In the genomic region with DNA sequence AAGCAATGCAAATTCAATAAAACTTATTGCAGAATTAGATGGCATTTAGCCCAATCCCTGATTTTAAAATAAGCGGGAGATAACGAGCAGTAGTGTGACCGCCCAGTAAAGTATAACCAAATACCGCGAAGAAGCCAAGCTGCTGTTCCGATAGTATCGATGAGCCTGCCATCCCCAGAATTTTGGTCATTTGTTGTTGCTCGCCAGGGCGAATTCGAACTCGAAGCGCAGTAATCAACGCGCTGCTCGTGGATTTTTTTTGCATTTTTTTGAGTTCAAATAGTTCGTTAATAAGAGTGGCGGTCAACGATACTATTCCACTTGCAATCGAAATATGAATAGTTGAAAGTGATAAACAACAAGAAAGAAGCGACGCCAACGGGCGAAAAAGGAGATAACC, we compare ENCODE assay signal across 5 fruit fly cellular contexts.
TF ChIP-seq lines count a peak whose summit lies in the region.

TSS of gene baz (plus strand) at position 188 of the 400 bp plus-strand sequence.

- TF ChIP-seq CTCF in whole organism, embryonic (GFP tag; optimal IDR thresholded peaks at IDR 0.05; lab: Kevin White, UChicago), result peak; percentile 51

TF ChIP-seq in whole organism, adult, 20 proteins besides CTCF, POLR2A, EP300 and RAD21:
- TF ChIP-seq cic (GFP tag; optimal IDR thresholded peaks at IDR 0.05; lab: Kevin White, UChicago) (no peak), pad (GFP tag; optimal IDR thresholded peaks at IDR 0.05; lab: Kevin White, UChicago) (no peak), Mnt (GFP tag; optimal IDR thresholded peaks at IDR 0.05; lab: Kevin White, UChicago) (peak; percentile 19), CG7101 (tag; optimal IDR thresholded peaks at IDR 0.05; lab: Kevin White, UChicago) (peak; percentile 35), bab1 (GFP tag; optimal IDR thresholded peaks at IDR 0.05; lab: Kevin White, UChicago) (peak; percentile 43)

TF ChIP-seq in whole organism, embryonic, 481 proteins besides CTCF, POLR2A, EP300 and RAD21 (continues in another document):
- TF ChIP-seq CG12391 (tag; optimal IDR thresholded peaks at IDR 0.05; lab: Kevin White, UChicago) (peak; percentile 15), amos (GFP tag; IDR thresholded peaks at IDR 0.05; lab: Robert Waterston, UW; ENCODE audit: partially characterized antibody) (peak; percentile 95), CG18476 (GFP tag; optimal IDR thresholded peaks at IDR 0.05; lab: Kevin White, UChicago) (no peak), CG6791 (GFP tag; IDR thresholded peaks at IDR 0.05; lab: Robert Waterston, UW; ENCODE audit: partially characterized antibody) (peak; percentile 93), Xrp1 (GFP tag; IDR thresholded peaks at IDR 0.05; lab: Robert Waterston, UW) (no peak), CrebB (tag; optimal IDR thresholded peaks at IDR 0.05; lab: Kevin White, UChicago) (peak; percentile 37), CG8765 (GFP tag; IDR thresholded peaks at IDR 0.05; lab: Robert Waterston, UW) (0 out of 2 replicates have a peak, but pooled peaks have one; percentile 6), CG14860 (GFP tag; IDR thresholded peaks at IDR 0.05; lab: Robert Waterston, UW; ENCODE audit: partially characterized antibody) (peak; percentile 73), ase (GFP tag; IDR thresholded peaks at IDR 0.05; lab: Robert Waterston, UW) (no peak), sna (GFP tag; IDR thresholded peaks at IDR 0.05; lab: Robert Waterston, UW; ENCODE audit: partially characterized antibody) (peak; percentile 61), sqz (GFP tag; optimal IDR thresholded peaks at IDR 0.05; lab: Kevin White, UChicago) (peak; percentile 61), E2f2 (GFP tag; IDR thresholded peaks at IDR 0.05; lab: Robert Waterston, UW) (peak; percentile 95), prd (optimal IDR thresholded peaks at IDR 0.05; lab: Kevin White, UChicago) (no peak), prd (GFP tag; IDR thresholded peaks at IDR 0.05; lab: Robert Waterston, UW) (0 out of 3 replicates have a peak, but pooled peaks have one; percentile 13), CG3847 (GFP tag; IDR thresholded peaks at IDR 0.05; lab: Robert Waterston, UW) (peak; percentile 42), CG2120 (GFP tag; optimal IDR thresholded peaks at IDR 0.05; lab: Kevin White, UChicago) (peak; percentile 3), dmrt11E (tag; optimal IDR thresholded peaks at IDR 0.05; lab: Kevin White, UChicago) (no peak), CG33213 (GFP tag; optimal IDR thresholded peaks at IDR 0.05; lab: Kevin White, UChicago) (peak; percentile 27), Ets97D (GFP tag; optimal IDR thresholded peaks at IDR 0.05; lab: Kevin White, UChicago) (peak; percentile 68)

TF ChIP-seq in whole organism, prepupa, 60 proteins besides CTCF, POLR2A, EP300 and RAD21 (continues in another document):
- TF ChIP-seq CG11902 (GFP tag; optimal IDR thresholded peaks at IDR 0.05; lab: Kevin White, UChicago) (no peak), topi (GFP tag; optimal IDR thresholded peaks at IDR 0.05; lab: Kevin White, UChicago) (no peak), fd85E (GFP tag; optimal IDR thresholded peaks at IDR 0.05; lab: Kevin White, UChicago) (no peak), CG15336 (GFP tag; IDR thresholded peaks at IDR 0.05; lab: Robert Waterston, UW) (no peak), dac (GFP tag; optimal IDR thresholded peaks at IDR 0.05; lab: Kevin White, UChicago) (no peak), CG6163 (GFP tag; IDR thresholded peaks at IDR 0.05; lab: Robert Waterston, UW) (peak; percentile 46; the same call in 1 of the 3 replicates), CG6808 (GFP tag; optimal IDR thresholded peaks at IDR 0.05; lab: Kevin White, UChicago) (peak; percentile 2), CG9139 (GFP tag; optimal IDR thresholded peaks at IDR 0.05; lab: Kevin White, UChicago) (no peak), CG6276 (GFP tag; optimal IDR thresholded peaks at IDR 0.05; lab: Kevin White, UChicago) (no peak), CG31627 (GFP tag; optimal IDR thresholded peaks at IDR 0.05; lab: Kevin White, UChicago) (no peak), dsx (GFP tag; optimal IDR thresholded peaks at IDR 0.05; lab: Kevin White, UChicago; ENCODE audit: poor library complexity, severe bottlenecking) (no peak), Sox102F (GFP tag; optimal IDR thresholded peaks at IDR 0.05; lab: Kevin White, UChicago) (no peak), CG11294 (GFP tag; IDR thresholded peaks at IDR 0.05; lab: Robert Waterston, UW) (no peak), CG8119 (GFP tag; IDR thresholded peaks at IDR 0.05; lab: Robert Waterston, UW) (no peak), fd59A (GFP tag; optimal IDR thresholded peaks at IDR 0.05; lab: Kevin White, UChicago) (no peak), Sox14 (GFP tag; optimal IDR thresholded peaks at IDR 0.05; lab: Kevin White, UChicago) (peak; percentile 7), CG7368 (GFP tag; optimal IDR thresholded peaks at IDR 0.05; lab: Kevin White, UChicago) (no peak), Eip75B (GFP tag; optimal IDR thresholded peaks at IDR 0.05; lab: Kevin White, UChicago) (no peak), CG3032 (tag; optimal IDR thresholded peaks at IDR 0.05; lab: Kevin White, UChicago) (peak; percentile 2), ss (GFP tag; optimal IDR thresholded peaks at IDR 0.05; lab: Kevin White, UChicago) (peak in 1 of 2 experiments; percentile 30), eg (GFP tag; IDR thresholded peaks at IDR 0.05; lab: Robert Waterston, UW) (no peak; the same call in 2 of the 3 replicates)

TF ChIP-seq in whole organism, pupa, 21 proteins besides CTCF, POLR2A, EP300 and RAD21:
- TF ChIP-seq Snoo (tag; optimal IDR thresholded peaks at IDR 0.05; lab: Kevin White, UChicago), result peak; percentile 5
- TF ChIP-seq CG12605 (GFP tag; IDR thresholded peaks at IDR 0.05; lab: Robert Waterston, UW), result no peak
- TF ChIP-seq gl (tag; optimal IDR thresholded peaks at IDR 0.05; lab: Kevin White, UChicago), result no peak
- TF ChIP-seq EcR (GFP tag; optimal IDR thresholded peaks at IDR 0.05; lab: Kevin White, UChicago), result peak; percentile 15
TF ChIP-seq in whole organism, pupa: peak in this region for 2.

TF ChIP-seq in whole organism, wandering third instar larva, 38 proteins besides CTCF, POLR2A, EP300 and RAD21:
- TF ChIP-seq N (GFP tag; optimal IDR thresholded peaks at IDR 0.05; lab: Kevin White, UChicago), result no peak
- TF ChIP-seq Jra (GFP tag; optimal IDR thresholded peaks at IDR 0.05; lab: Kevin White, UChicago), result no peak
- no peak for TF ChIP-seq Rel (GFP tag; optimal IDR thresholded peaks at IDR 0.05; lab: Kevin White, UChicago)
- peak; percentile 59 for TF ChIP-seq Rel (tag; optimal IDR thresholded peaks at IDR 0.05; lab: Kevin White, UChicago)
- peak; percentile 1 for TF ChIP-seq psq (GFP tag; optimal IDR thresholded peaks at IDR 0.05; lab: Kevin White, UChicago)
- TF ChIP-seq Sp1 (GFP tag; optimal IDR thresholded peaks at IDR 0.05; lab: Kevin White, UChicago), result peak; percentile 12
